Worm (Caenorhabditis elegans) whole organism, L2 larva: ENCODE results near the gene F58B3.4.

ENCODE experiments used
- R02D3.7 ChIP-seq: fragments of 150-350 bp; optimal IDR thresholded peaks from 2 replicates; lab custom pipeline; 2014; ENCODE audit warnings: missing biosample characterization, missing genetic modification characterization
- ZK546.5 ChIP-seq: sonication (generic microtip); optimal IDR thresholded peaks from 2 replicates; lab custom pipeline; 2017; ENCODE audit warnings: missing biosample characterization, missing genetic modification characterization
- blmp-1 ChIP-seq: sonication (generic microtip); optimal IDR thresholded peaks from 2 replicates; lab custom pipeline; 2017; ENCODE audit warnings: missing genetic modification characterization, mild to moderate bottlenecking, missing compliant biosample characterization, antibody characterized with exemption, moderate library complexity; ENCODE audit not compliant: insufficient read depth
- egl-27 ChIP-seq: sonication (generic microtip); optimal IDR thresholded peaks from 3 replicates; lab custom pipeline; 2017; ENCODE audit warnings: missing biosample characterization, missing genetic modification reagents, missing genetic modification characterization
- nhr-11 ChIP-seq: fragments of 150-350 bp; optimal IDR thresholded peaks from 2 replicates; lab custom pipeline; 2014; ENCODE audit warnings: missing biosample characterization, missing genetic modification characterization
- nhr-237 ChIP-seq: fragments of 150-350 bp; optimal IDR thresholded peaks from 2 replicates; lab custom pipeline; 2014; ENCODE audit warnings: missing biosample characterization, missing genetic modification characterization
- nhr-77 ChIP-seq: fragments of 150-350 bp; optimal IDR thresholded peaks from 2 replicates; lab custom pipeline; 2014; ENCODE audit warnings: missing biosample characterization, missing genetic modification characterization
- sma-9 ChIP-seq, 2 experiments: fragments of 150-350 bp in 1 of 2; sonication (generic microtip) in 1 of 2; optimal IDR thresholded peaks; 2 replicates each; lab custom pipeline; 2014 to 2016; ENCODE audit warnings: missing genetic modification characterization in 2 of 2, mild to moderate bottlenecking in 1 of 2, missing biosample characterization in 1 of 2, missing compliant biosample characterization in 1 of 2, missing genetic modification reagents in 1 of 2, moderate library complexity in 1 of 2
- snpc-4 ChIP-seq: fragments of 150-350 bp; optimal IDR thresholded peaks from 2 replicates; lab custom pipeline; 2014; ENCODE audit warnings: missing biosample characterization, missing genetic modification characterization
- unc-62 ChIP-seq: fragments of 150-350 bp; optimal IDR thresholded peaks from 2 replicates; lab custom pipeline; 2014; ENCODE audit warnings: missing biosample characterization, missing genetic modification reagents, missing genetic modification characterization

ce11 chrIV:11644705-11645104 lies 13.1 kb upstream of the F58B3.4 start:
- TF ChIP-seq nhr-77 (tag; lab: Kevin White, UChicago) (no peak), R02D3.7 (no peak), ZK546.5 (tag; lab: Kevin White, UChicago) (no peak), unc-62 (GFP tag; lab: Kevin White, UChicago) (no peak), nhr-11 (tag; lab: Kevin White, UChicago) (no peak), egl-27 (tag; lab: Kevin White, UChicago) (no peak), sma-9 (GFP tag; optimal IDR thresholded peaks at IDR 0.05; lab: Kevin White, UChicago) (no peak), sma-9 (tag; optimal IDR thresholded peaks at IDR 0.05; lab: Kevin White, UChicago) (no peak), nhr-237 (tag; lab: Kevin White, UChicago) (no peak), snpc-4 (tag; lab: Kevin White, UChicago) (no peak), blmp-1 (no peak)
